Fruit fly (Drosophila melanogaster): ENCODE data around the gene CG14377.

- no peak for TF ChIP-seq Hr4 (GFP tag; optimal IDR thresholded peaks at IDR 0.05)
- no peak for TF ChIP-seq Gug (GFP tag; IDR thresholded peaks at IDR 0.05)
- TF ChIP-seq esn (GFP tag; optimal IDR thresholded peaks at IDR 0.05), result no peak
- TF ChIP-seq CG6854 (GFP tag; optimal IDR thresholded peaks at IDR 0.05), result no peak
- no peak for TF ChIP-seq Blimp-1 (GFP tag; optimal IDR thresholded peaks at IDR 0.05)
- no peak for TF ChIP-seq CG3919 (GFP tag; optimal IDR thresholded peaks at IDR 0.05)
- TF ChIP-seq dsx (GFP tag; optimal IDR thresholded peaks at IDR 0.05; ENCODE audit: poor library complexity, severe bottlenecking), result no peak
- TF ChIP-seq Sox15 (GFP tag; optimal IDR thresholded peaks at IDR 0.05), result no peak
- no peak for TF ChIP-seq CG11902 (GFP tag; optimal IDR thresholded peaks at IDR 0.05)
- no peak for TF ChIP-seq CG8119 (GFP tag; IDR thresholded peaks at IDR 0.05)
- no peak for TF ChIP-seq svp (GFP tag)
- TF ChIP-seq Hr39 (GFP tag; optimal IDR thresholded peaks at IDR 0.05), result no peak
- TF ChIP-seq Smox (GFP tag; optimal IDR thresholded peaks at IDR 0.05), result no peak
These were observed 22.3 kb downstream of the CG14377 start, which contains the start of gene Ir87a for dm6 chr3R:13419979-13420378.
